Fruit fly (Drosophila melanogaster) whole organism, embryonic: ENCODE results near the gene beta'COP.
A peak's percentile ranks its signal among the peaks of the same experiment; 100 is the strongest.

Experiments
- Aef1 ChIP-seq: fragments of 200-800 bp; sonication (Bioruptor generic); IDR thresholded peaks from 3 replicates; pipeline ENCODE4 v1.3.6; 2022; ENCODE audit warnings: missing biosample characterization, missing genetic modification characterization
- Atf3 ChIP-seq: fragments of 200-800 bp; sonication (Bioruptor generic); optimal IDR thresholded peaks from 3 replicates; lab custom pipeline; 2016; ENCODE audit warnings: missing biosample characterization, missing genetic modification characterization
- Atf6 ChIP-seq: fragments of 200-800 bp; sonication (Bioruptor generic); IDR thresholded peaks from 2 replicates; pipeline ENCODE4 v1.3.6; 2022; ENCODE audit warnings: missing biosample characterization, missing genetic modification characterization
- B-H2 ChIP-seq: fragments of 200-800 bp; sonication (Bioruptor generic); optimal IDR thresholded peaks from 2 replicates; lab custom pipeline; 2018; ENCODE audit warnings: missing biosample characterization, mild to moderate bottlenecking, missing genetic modification characterization
- CG11398 ChIP-seq: fragments of 200-800 bp; sonication (Bioruptor generic); optimal IDR thresholded peaks from 2 replicates; lab custom pipeline; 2016; ENCODE audit warnings: missing biosample characterization, missing genetic modification characterization
- CG12155 ChIP-seq: fragments of 200-800 bp; sonication (Bioruptor generic); optimal IDR thresholded peaks from 3 replicates; lab custom pipeline; 2016; ENCODE audit warnings: missing biosample characterization, missing genetic modification characterization
- CG13624 ChIP-seq: fragments of 200-800 bp; sonication (Bioruptor generic); optimal IDR thresholded peaks from 2 replicates; lab custom pipeline; 2016; ENCODE audit warnings: missing biosample characterization, missing genetic modification characterization
- CG14667 ChIP-seq: fragments of 200-800 bp; sonication (Bioruptor generic); IDR thresholded peaks from 2 replicates; pipeline ENCODE4 v1.3.6; 2022; ENCODE audit warnings: missing biosample characterization, missing genetic modification characterization
- CG15601 ChIP-seq: fragments of 200-800 bp; sonication (Bioruptor generic); optimal IDR thresholded peaks from 3 replicates; lab custom pipeline; 2019; ENCODE audit warnings: missing biosample characterization, mild to moderate bottlenecking, missing genetic modification characterization, moderate library complexity
- CG33557 ChIP-seq: fragments of 200-800 bp; sonication (Bioruptor generic); optimal IDR thresholded peaks from 2 replicates; lab custom pipeline; 2019; ENCODE audit warnings: missing biosample characterization, mild to moderate bottlenecking, missing genetic modification characterization, moderate library complexity
- CG3847 ChIP-seq: fragments of 200-800 bp; sonication (Bioruptor generic); IDR thresholded peaks from 2 replicates; pipeline ENCODE4 v1.3.6; 2022; ENCODE audit warnings: missing biosample characterization, missing genetic modification characterization
- CG4730 ChIP-seq: fragments of 200-800 bp; sonication (Bioruptor generic); IDR thresholded peaks from 2 replicates; pipeline ENCODE4 v1.3.6; 2022; ENCODE audit warnings: missing biosample characterization, missing genetic modification characterization
- CG6683 ChIP-seq: fragments of 200-800 bp; sonication (Bioruptor generic); optimal IDR thresholded peaks from 2 replicates; lab custom pipeline; 2017; ENCODE audit warnings: missing biosample characterization, mild to moderate bottlenecking, missing genetic modification characterization, missing genetic modification reagents
- CG6791 ChIP-seq: fragments of 200-800 bp; sonication (Bioruptor generic); IDR thresholded peaks from 3 replicates; pipeline ENCODE4 v1.3.6; 2022; ENCODE audit warnings: missing biosample characterization, missing genetic modification characterization; ENCODE audit not compliant: partially characterized antibody
- E2f2 ChIP-seq: fragments of 200-800 bp; sonication (Bioruptor generic); IDR thresholded peaks from 2 replicates; pipeline ENCODE4 v1.3.6; 2022; ENCODE audit warnings: missing biosample characterization, missing genetic modification characterization
- ERR ChIP-seq: fragments of 200-800 bp; sonication (Bioruptor generic); optimal IDR thresholded peaks from 2 replicates; lab custom pipeline; 2016; ENCODE audit warnings: missing biosample characterization, missing genetic modification characterization
- Eip74EF ChIP-seq, 2 experiments: fragments of 200-800 bp in 1 of 2; fragments of >200 bp in 1 of 2; sonication (Bioruptor generic) in 1 of 2; optimal IDR thresholded peaks; 2 replicates each; lab custom pipeline; 2017 to 2019; ENCODE audit warnings: missing biosample characterization in 2 of 2, missing genetic modification characterization in 2 of 2, mild to moderate bottlenecking in 1 of 2, moderate library complexity in 1 of 2
- HHEX ChIP-seq: fragments of 200-800 bp; sonication (Bioruptor generic); optimal IDR thresholded peaks from 3 replicates; lab custom pipeline; 2017; ENCODE audit warnings: missing biosample characterization, mild to moderate bottlenecking, missing genetic modification characterization, missing genetic modification reagents
- Hmx ChIP-seq: fragments of 200-800 bp; sonication (Bioruptor generic); optimal IDR thresholded peaks from 2 replicates; lab custom pipeline; 2016; ENCODE audit warnings: missing biosample characterization, missing genetic modification characterization
- Hr3 ChIP-seq: fragments of 200-800 bp; sonication (Bioruptor generic); optimal IDR thresholded peaks from 3 replicates; lab custom pipeline; 2016; ENCODE audit warnings: missing biosample characterization, missing genetic modification characterization
- Sin3A ChIP-seq: fragments of >200 bp; optimal IDR thresholded peaks from 2 replicates; lab custom pipeline; 2018
- Sry-β ChIP-seq: fragments of 200-800 bp; sonication (Bioruptor generic); optimal IDR thresholded peaks from 2 replicates; lab custom pipeline; 2018; ENCODE audit warnings: missing biosample characterization, mild to moderate bottlenecking, missing genetic modification characterization, moderate library complexity
- Stat92E ChIP-seq, 3 experiments: fragments of >200 bp in 2 of 3; fragments of 200-800 bp in 1 of 3; sonication (Bioruptor generic) in 1 of 3; optimal IDR thresholded peaks; 2 replicates each; lab custom pipeline; 2017 to 2019; ENCODE audit warnings: missing biosample characterization in 3 of 3, missing genetic modification characterization in 3 of 3, mild to moderate bottlenecking in 1 of 3, moderate library complexity in 1 of 3
- TFAM ChIP-seq: fragments of 200-800 bp; sonication (Bioruptor generic); optimal IDR thresholded peaks from 2 replicates; lab custom pipeline; 2017; ENCODE audit warnings: missing biosample characterization, missing genetic modification characterization, inconsistent platforms
- ash1 ChIP-seq: fragments of 200-800 bp; sonication (Bioruptor generic); optimal IDR thresholded peaks from 2 replicates; lab custom pipeline; 2018; ENCODE audit warnings: missing biosample characterization, mild to moderate bottlenecking, missing genetic modification characterization
- chif ChIP-seq, 2 experiments: fragments of 200-800 bp; sonication (Bioruptor generic); optimal IDR thresholded peaks; 3 replicates each; lab custom pipeline; 2016; ENCODE audit warnings: missing biosample characterization in 2 of 2, missing genetic modification characterization in 2 of 2
- corto ChIP-seq: fragments of 200-800 bp; sonication (Bioruptor generic); optimal IDR thresholded peaks from 2 replicates; lab custom pipeline; 2016; ENCODE audit warnings: missing biosample characterization, mild to moderate bottlenecking, missing genetic modification characterization, moderate library complexity
- crc ChIP-seq: fragments of 200-800 bp; sonication (Bioruptor generic); optimal IDR thresholded peaks from 2 replicates; lab custom pipeline; 2016; ENCODE audit warnings: missing biosample characterization, missing genetic modification characterization
- crol ChIP-seq: fragments of 200-800 bp; sonication (Bioruptor generic); IDR thresholded peaks from 2 replicates; pipeline ENCODE4 v1.3.6; 2022; ENCODE audit warnings: missing biosample characterization, missing genetic modification characterization
- dan ChIP-seq: fragments of 200-800 bp; sonication (Bioruptor generic); IDR thresholded peaks from 2 replicates; pipeline ENCODE4 v1.3.6; 2022; ENCODE audit warnings: missing biosample characterization, missing genetic modification characterization
- dmrt11E ChIP-seq: fragments of 200-800 bp; sonication (Bioruptor generic); optimal IDR thresholded peaks from 3 replicates; lab custom pipeline; 2018; ENCODE audit warnings: missing biosample characterization, mild to moderate bottlenecking, missing genetic modification characterization, moderate library complexity
- ems ChIP-seq: fragments of 200-800 bp; sonication (Bioruptor generic); optimal IDR thresholded peaks from 3 replicates; lab custom pipeline; 2016; ENCODE audit warnings: missing biosample characterization, missing genetic modification characterization
- fru ChIP-seq: fragments of >200 bp; optimal IDR thresholded peaks from 2 replicates; lab custom pipeline; 2017
- hbn ChIP-seq: fragments of 200-800 bp; sonication (Bioruptor generic); IDR thresholded peaks from 2 replicates; pipeline ENCODE4 v1.3.6; 2022; ENCODE audit warnings: missing biosample characterization, missing genetic modification characterization; ENCODE audit not compliant: partially characterized antibody
- hth ChIP-seq: fragments of >200 bp; optimal IDR thresholded peaks from 2 replicates; lab custom pipeline; 2017; ENCODE audit warnings: inconsistent platforms
- lbe ChIP-seq: fragments of 200-800 bp; sonication (Bioruptor generic); optimal IDR thresholded peaks from 2 replicates; lab custom pipeline; 2016; ENCODE audit warnings: missing biosample characterization, mild to moderate bottlenecking, missing genetic modification characterization
- onecut ChIP-seq: fragments of 200-800 bp; sonication (Bioruptor generic); IDR thresholded peaks from 2 replicates; pipeline ENCODE4 v1.3.6; 2022; ENCODE audit warnings: missing biosample characterization, missing genetic modification characterization
- org-1 ChIP-seq: fragments of 200-800 bp; sonication (Bioruptor generic); optimal IDR thresholded peaks from 2 replicates; lab custom pipeline; 2017; ENCODE audit warnings: missing biosample characterization, missing genetic modification characterization
- pho ChIP-seq: fragments of 200-800 bp; sonication (Bioruptor generic); optimal IDR thresholded peaks from 2 replicates; lab custom pipeline; 2016; ENCODE audit warnings: missing biosample characterization, missing genetic modification characterization
- pnt ChIP-seq: fragments of 200-800 bp; sonication (Bioruptor generic); optimal IDR thresholded peaks from 3 replicates; lab custom pipeline; 2016; ENCODE audit warnings: missing biosample characterization, missing genetic modification characterization
- sc ChIP-seq, 3 experiments: fragments of >200 bp in 2 of 3; fragments of 200-800 bp in 1 of 3; sonication (Bioruptor generic) in 1 of 3; optimal IDR thresholded peaks; 2 replicates in 2 of 3; 3 replicates in 1 of 3; lab custom pipeline; 2017; ENCODE audit warnings: mild to moderate bottlenecking in 1 of 3, missing biosample characterization in 1 of 3, missing genetic modification characterization in 1 of 3, missing genetic modification reagents in 1 of 3
- schlank ChIP-seq: fragments of 200-800 bp; sonication (Bioruptor generic); optimal IDR thresholded peaks from 2 replicates; lab custom pipeline; 2018; ENCODE audit warnings: missing biosample characterization, mild to moderate bottlenecking, missing genetic modification characterization
- scrt ChIP-seq: fragments of 200-800 bp; sonication (Bioruptor generic); optimal IDR thresholded peaks from 2 replicates; lab custom pipeline; 2018; ENCODE audit warnings: missing biosample characterization, mild to moderate bottlenecking, missing genetic modification characterization, moderate library complexity
- sens ChIP-seq: fragments of 200-800 bp; sonication (Bioruptor generic); peaks from one replicate; lab custom pipeline; 2016; ENCODE audit warnings: missing biosample characterization, missing genetic modification characterization
- tgo ChIP-seq: fragments of 200-800 bp; sonication (Bioruptor generic); IDR thresholded peaks from 3 replicates; pipeline ENCODE4 v1.3.6; 2022; ENCODE audit warnings: missing biosample characterization, missing genetic modification characterization
- tin ChIP-seq: fragments of 200-800 bp; sonication (Bioruptor generic); optimal IDR thresholded peaks from 3 replicates; lab custom pipeline; 2016; ENCODE audit warnings: missing biosample characterization, missing genetic modification characterization
- tio ChIP-seq: fragments of 200-800 bp; sonication (Bioruptor generic); optimal IDR thresholded peaks from 2 replicates; lab custom pipeline; 2017; ENCODE audit warnings: missing biosample characterization, missing genetic modification characterization, inconsistent platforms
- toy ChIP-seq: fragments of 200-800 bp; sonication (Bioruptor generic); IDR thresholded peaks from 2 replicates; pipeline ENCODE4 v1.3.6; 2022; ENCODE audit warnings: missing biosample characterization, missing genetic modification characterization
- vvl ChIP-seq: fragments of 200-800 bp; sonication (Bioruptor generic); IDR thresholded peaks from 2 replicates; pipeline ENCODE4 v1.3.6; 2022; ENCODE audit warnings: missing biosample characterization, missing genetic modification characterization

beta'COP gene

DNA sequence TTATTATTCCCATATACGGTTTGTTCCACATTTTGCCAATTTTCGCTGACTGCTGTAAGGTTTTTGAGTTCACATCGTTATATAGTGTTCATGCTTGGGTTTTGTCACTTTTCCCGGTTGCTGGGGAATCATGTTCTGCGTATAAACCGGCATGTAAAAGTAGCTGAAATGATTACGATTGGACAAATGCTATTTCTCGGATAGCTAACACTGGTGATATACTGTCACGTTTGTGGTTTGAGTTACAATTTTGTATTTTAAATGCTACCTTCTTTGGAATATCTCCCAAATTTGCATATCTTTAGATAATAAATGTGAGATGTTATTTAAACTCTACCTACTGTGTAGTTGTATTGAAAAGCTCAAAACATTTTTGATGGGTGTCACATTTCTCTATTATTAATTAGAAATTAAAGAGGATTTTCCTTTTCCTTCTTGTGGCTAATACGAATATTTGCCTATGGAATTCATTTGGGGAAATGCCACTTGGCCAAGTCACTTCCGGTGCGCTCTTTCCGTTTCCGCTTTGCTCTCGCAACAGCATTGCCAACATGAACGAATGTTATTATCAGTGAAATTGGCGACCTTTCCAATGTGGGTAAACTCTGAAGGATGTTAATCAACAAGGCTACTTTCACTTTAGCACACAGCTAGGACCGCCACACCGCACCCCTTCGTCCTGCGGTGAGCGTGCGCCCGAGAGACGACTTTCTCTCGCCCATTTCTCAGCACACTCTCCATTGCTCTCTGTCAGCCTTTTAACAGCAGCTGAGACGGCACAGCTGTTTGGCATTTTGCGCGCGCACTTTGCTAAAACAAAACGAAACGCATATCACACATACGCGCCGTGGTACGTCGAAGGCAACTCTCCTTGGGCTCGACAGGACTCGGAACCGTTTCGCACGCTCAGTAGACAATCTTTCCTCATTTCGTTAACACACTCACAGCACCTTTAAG, 36.1 kb downstream of the beta'COP start, which contains the start of the genes CG16956, CG42784 and CG43850 (continued):
- TF ChIP-seq tio (GFP tag; lab: Kevin White, UChicago) (no peak), Sin3A (lab: Kevin White, UChicago) (no peak), ash1 (GFP tag; lab: Kevin White, UChicago) (peak; percentile 24), Eip74EF (GFP tag; optimal IDR thresholded peaks at IDR 0.05; lab: Kevin White, UChicago) (no peak), crc (GFP tag; lab: Kevin White, UChicago) (no peak), toy (no peak), vvl (0 out of 2 replicates have a peak, but pooled peaks have one; percentile 60), crol (peak; percentile 25; the same call in 1 of the 2 replicates), Stat92E (GFP tag; optimal IDR thresholded peaks at IDR 0.05; lab: Kevin White, UChicago) (no peak), dmrt11E (tag; lab: Kevin White, UChicago) (no peak), CG14667 (no peak), CG12155 (GFP tag; lab: Kevin White, UChicago) (no peak), dan (no peak), CG6791 (GFP tag; lab: Robert Waterston, UW) (no peak), CG33557 (GFP tag; lab: Kevin White, UChicago) (no peak), scrt (peak; percentile 78), tgo (no peak; the same call in 2 of the 3 replicates), hth (lab: Kevin White, UChicago) (no peak), lbe (no peak), E2f2 (GFP tag; lab: Robert Waterston, UW) (no peak; the same call in 1 of the 2 replicates), CG6683 (GFP tag; lab: Kevin White, UChicago) (peak; percentile 63), org-1 (GFP tag; lab: Kevin White, UChicago) (peak; percentile 68), CG15601 (tag; lab: Kevin White, UChicago) (no peak), hbn (GFP tag; lab: Robert Waterston, UW) (no peak), CG3847 (no peak; the same call in none of the 2 replicates), CG11398 (no peak), ERR (GFP tag; lab: Kevin White, UChicago) (no peak), fru (lab: Kevin White, UChicago) (no peak), Atf3 (GFP tag; lab: Kevin White, UChicago) (no peak), CG4730 (no peak), Sry-β (GFP tag; lab: Kevin White, UChicago) (no peak), schlank (tag; lab: Kevin White, UChicago) (peak; percentile 89), TFAM (GFP tag; lab: Kevin White, UChicago) (no peak), sc (optimal IDR thresholded peaks at IDR 0.05; lab: Kevin White, UChicago) (no peak), sc (GFP tag; optimal IDR thresholded peaks at IDR 0.05; lab: Kevin White, UChicago) (peak; percentile 7), tin (GFP tag; lab: Kevin White, UChicago) (no peak), chif (GFP tag; optimal IDR thresholded peaks at IDR 0.05; lab: Kevin White, UChicago) (no peak), B-H2 (GFP tag; lab: Kevin White, UChicago) (peak; percentile 85), corto (GFP tag; lab: Kevin White, UChicago) (no peak), Hr3 (GFP tag; lab: Kevin White, UChicago) (no peak), onecut (GFP tag; lab: Robert Waterston, UW) (peak; percentile 59), sens (GFP tag; lab: Kevin White, UChicago) (peak; percentile 82), Atf6 (GFP tag; lab: Robert Waterston, UW) (peak; percentile 64), ems (no peak), Aef1 (GFP tag; lab: Robert Waterston, UW) (no peak), pho (no peak), pnt (GFP tag; lab: Kevin White, UChicago) (no peak), HHEX (GFP tag; lab: Kevin White, UChicago) (peak; percentile 78), Hmx (no peak), CG13624 (GFP tag; lab: Kevin White, UChicago) (peak; percentile 50)
